Worm (Caenorhabditis elegans): ENCODE results near the gene nhr-66.

Gene nhr-66

ce11 chrIV:8251346-8251745 is 14.9 kb upstream of the nhr-66 start:
- no peak for TF ChIP-seq ahr-1 (tag; optimal IDR thresholded peaks at IDR 0.05)
- TF ChIP-seq ceh-22 (tag; optimal IDR thresholded peaks at IDR 0.05) = no peak
- no peak for TF ChIP-seq pax-1 (tag; optimal IDR thresholded peaks at IDR 0.05)
- TF ChIP-seq ceh-30 (tag; optimal IDR thresholded peaks at IDR 0.05) = no peak
- TF ChIP-seq fax-1 (tag; optimal IDR thresholded peaks at IDR 0.05) = no peak
- TF ChIP-seq pros-1 (tag; optimal IDR thresholded peaks at IDR 0.05) = no peak
- TF ChIP-seq hlh-13 (GFP tag; optimal IDR thresholded peaks at IDR 0.05) = no peak
- TF ChIP-seq elt-4 (tag; optimal IDR thresholded peaks at IDR 0.05) = no peak
- no peak for TF ChIP-seq C08G9.2 (tag; optimal IDR thresholded peaks at IDR 0.05)
- no peak for TF ChIP-seq ceh-9 (tag; optimal IDR thresholded peaks at IDR 0.05)

- TF ChIP-seq ceh-2 (tag; optimal IDR thresholded peaks at IDR 0.05) = no peak
- no peak for TF ChIP-seq dve-1 (tag; optimal IDR thresholded peaks at IDR 0.05)
- TF ChIP-seq hlh-30 (tag; optimal IDR thresholded peaks at IDR 0.05; ENCODE audit: insufficient read depth) = no peak
- no peak for TF ChIP-seq nhr-232 (tag; optimal IDR thresholded peaks at IDR 0.05)
- TF ChIP-seq Y22D7AL.16 (tag; optimal IDR thresholded peaks at IDR 0.05) = no peak
- no peak for TF ChIP-seq eyg-1 (tag; optimal IDR thresholded peaks at IDR 0.05)
- TF ChIP-seq tbx-2 (tag; optimal IDR thresholded peaks at IDR 0.05) = no peak
- TF ChIP-seq fkh-6 (tag; optimal IDR thresholded peaks at IDR 0.05) = no peak
- TF ChIP-seq K09A11.1 (tag; optimal IDR thresholded peaks at IDR 0.05; ENCODE audit: insufficient read depth) = no peak
- no peak for TF ChIP-seq odd-2 (tag; optimal IDR thresholded peaks at IDR 0.05)
- TF ChIP-seq hlh-8 (tag; optimal IDR thresholded peaks at IDR 0.05) = no peak
- TF ChIP-seq hlh-6 (tag; optimal IDR thresholded peaks at IDR 0.05) = no peak
- no peak for TF ChIP-seq hlh-15 (tag; optimal IDR thresholded peaks at IDR 0.05)
- TF ChIP-seq lin-11 (tag; optimal IDR thresholded peaks at IDR 0.05) = no peak
- TF ChIP-seq ama-1 (optimal IDR thresholded peaks at IDR 0.05) = no peak
- no peak for TF ChIP-seq elt-4 (tag; optimal IDR thresholded peaks at IDR 0.05)
Observed at ce11 chrIV:8247341-8247740, 10.9 kb upstream of the nhr-66 start.

ce11 chrIV:8244112-8244511 is 7.7 kb upstream of the nhr-66 start, which contains the start of gene T09A12.1:
Gene T09A12.1 (plus strand): TSS chrIV:8244412.
- TF ChIP-seq fkh-10 (GFP tag; optimal IDR thresholded peaks at IDR 0.05) = no peak
- TF ChIP-seq C38D4.7 (GFP tag; optimal IDR thresholded peaks at IDR 0.05) = no peak
- no peak for TF ChIP-seq nfya-1 (tag; optimal IDR thresholded peaks at IDR 0.05)
- no peak for TF ChIP-seq gmeb-2 (tag; optimal IDR thresholded peaks at IDR 0.05)
- TF ChIP-seq pax-1 (tag; optimal IDR thresholded peaks at IDR 0.05) = no peak
- no peak for TF ChIP-seq elt-2 (tag; optimal IDR thresholded peaks at IDR 0.05)
- no peak for TF ChIP-seq ttx-3 (tag; optimal IDR thresholded peaks at IDR 0.05)
- no peak for TF ChIP-seq che-1 (tag; optimal IDR thresholded peaks at IDR 0.05)
- no peak for TF ChIP-seq dve-1 (tag; optimal IDR thresholded peaks at IDR 0.05)
- no peak for TF ChIP-seq hlh-13 (GFP tag; optimal IDR thresholded peaks at IDR 0.05)
- TF ChIP-seq dmd-4 (tag; optimal IDR thresholded peaks at IDR 0.05; ENCODE audit: borderline replicate concordance) = no peak
- TF ChIP-seq pag-3 (tag; optimal IDR thresholded peaks at IDR 0.05; ENCODE audit: borderline replicate concordance) = no peak

ce11 chrIV:8243599-8243998 is 7.2 kb upstream of the nhr-66 start, which contains the start of gene T09A12.8:
Gene T09A12.8 (minus strand): TSS chrIV:8243699.
- TF ChIP-seq tbx-2 (tag; optimal IDR thresholded peaks at IDR 0.05) (no peak), pros-1 (tag; optimal IDR thresholded peaks at IDR 0.05) (no peak), sdc-2 (tag; optimal IDR thresholded peaks at IDR 0.05) (no peak)

ce11 chrIV:8243170-8243569 is 6.8 kb upstream of the nhr-66 start:
- TF ChIP-seq hlh-6 (tag; optimal IDR thresholded peaks at IDR 0.05) = no peak
- no peak for TF ChIP-seq sox-4 (tag; optimal IDR thresholded peaks at IDR 0.05)
- no peak for TF ChIP-seq ceh-19 (GFP tag; optimal IDR thresholded peaks at IDR 0.05)
- TF ChIP-seq ceh-48 (tag; optimal IDR thresholded peaks at IDR 0.05) = no peak

Measured in whole organism, late embryonic.